Fruit fly (Drosophila melanogaster) whole organism: Measurements from ENCODE around the gene slp1.
A peak's percentile ranks its signal among the peaks of the same experiment; 100 is the strongest.

ENCODE experiments used
- CG8478 ChIP-seq: fragments of >200 bp; optimal IDR thresholded peaks from 2 replicates; lab custom pipeline; 2018; ENCODE audit warnings: inconsistent platforms
- Dll ChIP-seq: fragments of >200 bp; optimal IDR thresholded peaks from 2 replicates; lab custom pipeline; 2017
- EcR ChIP-seq, 2 experiments: fragments of >200 bp; optimal IDR thresholded peaks; 2 replicates each; lab custom pipeline; 2017; ENCODE audit warnings: missing biosample characterization in 2 of 2, missing genetic modification characterization in 2 of 2, missing genetic modification reagents in 2 of 2
- pan ChIP-seq: fragments of >200 bp; optimal IDR thresholded peaks from 2 replicates; lab custom pipeline; 2017
- psq ChIP-seq: fragments of >200 bp; optimal IDR thresholded peaks from 2 replicates; lab custom pipeline; 2017
- usp ChIP-seq: fragments of >200 bp; optimal IDR thresholded peaks from 2 replicates; lab custom pipeline; 2017; ENCODE audit warnings: missing biosample characterization, missing genetic modification characterization, mixed read lengths

slp1 gene

dm6 chr2L:3825413-3825812, at the start of gene slp1:
Gene slp1, plus strand, starts transcription at chr2L:3825675.
- no peak for TF ChIP-seq EcR (GFP tag; optimal IDR thresholded peaks at IDR 0.05; lab: Kevin White, UChicago)
- TF ChIP-seq Dll = no peak
- no peak for TF ChIP-seq usp (GFP tag; lab: Kevin White, UChicago)
- no peak for TF ChIP-seq pan (lab: Kevin White, UChicago)
- TF ChIP-seq CG8478 (lab: Kevin White, UChicago) = no peak
- no peak for TF ChIP-seq psq

DNA sequence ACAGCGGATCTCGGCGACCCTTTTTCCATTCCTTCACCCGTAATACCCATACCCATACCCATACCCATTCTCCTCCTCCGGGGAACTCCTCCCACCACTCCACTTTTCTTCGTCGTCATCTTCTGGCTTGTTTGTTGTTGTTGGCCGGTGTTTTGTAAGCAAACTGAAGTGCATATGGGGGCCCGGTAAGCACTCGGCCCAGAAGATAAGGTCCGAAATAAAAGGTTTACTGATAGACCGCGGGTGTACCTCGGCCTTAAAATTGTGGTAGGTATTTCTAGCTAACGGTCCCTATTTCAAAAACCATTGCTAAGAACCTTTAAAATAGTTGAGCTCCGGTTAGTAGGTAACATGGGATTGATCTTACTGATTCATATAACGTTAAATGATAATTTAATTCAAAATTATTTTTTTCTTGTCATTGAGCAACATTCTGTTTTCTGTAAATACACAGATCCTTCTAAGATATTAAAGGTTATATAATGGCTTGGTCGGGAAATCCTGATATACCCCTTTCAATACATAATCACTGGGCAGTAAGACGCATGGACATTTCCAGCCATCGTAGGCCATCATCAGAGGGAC, 49.6 kb upstream of the slp1 start:
- TF ChIP-seq pan (lab: Kevin White, UChicago) (peak; percentile 82), EcR (GFP tag; optimal IDR thresholded peaks at IDR 0.05; lab: Kevin White, UChicago) (no peak)

- TF ChIP-seq Dll (no peak), usp (GFP tag; lab: Kevin White, UChicago) (no peak), CG8478 (lab: Kevin White, UChicago) (no peak), EcR (GFP tag; optimal IDR thresholded peaks at IDR 0.05; lab: Kevin White, UChicago) (no peak), psq (no peak), pan (lab: Kevin White, UChicago) (no peak)
Measured at dm6 chr2L:3776614-3777196, 48.8 kb upstream of the slp1 start.

dm6 chr2L:3777485-3777884, 48.0 kb upstream of the slp1 start:
- no peak for TF ChIP-seq CG8478 (lab: Kevin White, UChicago)
- no peak for TF ChIP-seq EcR (GFP tag; optimal IDR thresholded peaks at IDR 0.05; lab: Kevin White, UChicago)
- TF ChIP-seq usp (GFP tag; lab: Kevin White, UChicago) = no peak
- no peak for TF ChIP-seq Dll

DNA sequence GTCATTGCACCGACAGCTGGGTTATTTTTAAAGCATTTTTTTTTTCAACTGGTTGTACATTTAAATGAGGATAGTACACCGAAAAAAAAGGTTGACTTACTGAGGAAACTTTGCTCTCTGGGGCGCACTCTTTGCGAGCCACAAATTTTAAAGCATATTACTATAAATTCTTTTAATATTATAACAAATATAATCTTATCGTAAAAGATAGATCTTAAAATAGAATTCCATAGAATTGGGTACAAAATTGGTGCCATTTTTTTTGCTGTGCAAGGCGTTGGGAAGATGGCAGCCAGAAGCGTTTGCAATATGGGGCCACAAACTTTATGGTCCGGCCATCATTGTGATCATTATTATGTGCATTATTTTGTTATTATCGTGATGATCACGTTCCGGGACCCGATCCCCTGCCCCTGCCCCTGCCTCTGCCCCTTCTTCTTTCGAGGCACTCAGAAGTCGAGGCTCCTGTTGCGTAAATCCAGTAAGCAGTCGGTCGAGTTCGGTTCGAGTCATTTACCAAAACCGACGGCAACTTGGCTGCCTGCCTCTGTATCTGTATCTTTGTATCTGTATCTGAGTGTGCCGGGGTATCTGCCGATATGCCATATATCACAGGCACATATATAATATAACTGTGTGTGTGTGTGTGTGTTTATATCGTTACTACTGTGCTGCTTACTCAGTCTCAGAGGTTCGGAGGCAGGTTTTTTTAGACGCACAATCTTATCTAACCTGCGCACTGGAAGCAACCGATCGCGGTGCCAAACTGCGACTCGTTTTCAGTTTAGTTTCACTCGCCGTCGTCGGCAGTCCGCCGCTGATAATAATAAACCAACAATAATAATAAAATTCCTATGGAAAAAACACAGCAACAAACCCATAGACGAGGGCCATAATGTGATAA, 47.1 kb upstream of the slp1 start:
- TF ChIP-seq Dll (peak; percentile 10), CG8478 (lab: Kevin White, UChicago) (no peak)

- peak; percentile 76 for TF ChIP-seq pan (lab: Kevin White, UChicago)
- no peak for TF ChIP-seq psq
Measured at dm6 chr2L:3779143-3779788, 46.2 kb upstream of the slp1 start.

- TF ChIP-seq CG8478 (lab: Kevin White, UChicago) (no peak), usp (GFP tag; lab: Kevin White, UChicago) (no peak), pan (lab: Kevin White, UChicago) (no peak), Dll (no peak), psq (no peak), EcR (GFP tag; optimal IDR thresholded peaks at IDR 0.05; lab: Kevin White, UChicago) (no peak)
Measured at dm6 chr2L:3780587-3780986, 44.9 kb upstream of the slp1 start.

- TF ChIP-seq Dll = no peak
- no peak for TF ChIP-seq CG8478 (lab: Kevin White, UChicago)
- no peak for TF ChIP-seq pan (lab: Kevin White, UChicago)
- no peak for TF ChIP-seq usp (GFP tag; lab: Kevin White, UChicago)
Measured at dm6 chr2L:3781132-3781877, 44.2 kb upstream of the slp1 start.

DNA sequence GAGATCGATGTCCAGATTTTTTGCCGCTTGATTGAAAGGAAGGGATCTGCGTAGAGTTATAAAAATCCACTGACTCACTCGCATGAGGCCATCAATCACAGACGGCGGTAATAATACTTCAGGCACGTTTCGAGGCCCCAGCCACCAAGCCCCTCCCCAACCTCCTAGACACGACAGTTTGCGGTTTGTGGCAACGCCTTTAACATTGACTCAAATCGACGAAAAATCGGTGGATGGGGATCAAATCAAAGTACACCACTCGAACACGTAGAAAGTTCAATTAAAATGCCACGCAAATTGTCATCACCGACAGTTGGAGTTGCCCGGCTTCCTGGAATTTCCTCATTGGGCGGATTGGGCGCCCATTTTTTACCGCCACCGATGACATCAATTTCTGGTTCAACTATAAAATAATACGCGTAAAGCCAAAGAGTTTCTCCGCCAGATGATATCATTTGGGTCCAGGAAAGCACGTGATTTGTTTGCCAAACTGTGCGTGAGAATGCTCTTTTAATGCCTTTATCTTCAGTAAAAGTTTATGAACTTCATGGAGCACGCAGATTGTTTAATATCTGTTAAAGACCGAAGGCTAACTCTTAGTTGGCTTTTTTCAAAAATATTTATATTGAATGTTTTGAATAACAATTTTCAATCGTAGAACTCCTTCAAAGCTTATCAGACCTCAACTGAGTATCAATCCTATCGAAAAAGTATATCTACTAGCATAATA, 41.0 kb upstream of the slp1 start, which contains the start of gene CG31960:
CG31960 (plus strand) TSS at position 680 of the 730 bp plus-strand sequence.
- no peak for TF ChIP-seq CG8478 (lab: Kevin White, UChicago)
- TF ChIP-seq Dll = no peak
- no peak for TF ChIP-seq psq
- TF ChIP-seq pan (lab: Kevin White, UChicago) = no peak
- TF ChIP-seq EcR (GFP tag; optimal IDR thresholded peaks at IDR 0.05; lab: Kevin White, UChicago) = no peak
- no peak for TF ChIP-seq usp (GFP tag; lab: Kevin White, UChicago)

DNA sequence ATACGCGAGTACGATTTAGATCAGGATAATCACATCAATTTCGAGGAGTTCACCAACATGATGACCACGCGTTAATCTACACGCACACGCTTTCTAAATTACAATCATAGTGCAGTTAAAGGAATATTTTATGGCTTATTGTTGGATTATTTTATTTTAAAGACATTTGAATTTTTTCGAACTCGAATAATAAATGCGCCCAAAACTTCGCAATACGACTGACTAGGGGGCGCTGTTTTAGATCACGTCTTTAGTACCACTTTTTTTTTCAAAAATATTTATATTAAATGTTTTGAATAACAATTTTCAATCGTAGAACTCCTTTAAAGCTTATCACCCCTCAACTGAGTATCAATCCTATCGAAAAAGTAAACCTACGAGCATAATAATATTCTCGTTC, 40.1 kb upstream of the slp1 start:
- TF ChIP-seq pan (lab: Kevin White, UChicago) (no peak), usp (GFP tag; lab: Kevin White, UChicago) (no peak)

- TF ChIP-seq CG8478 (lab: Kevin White, UChicago) (no peak), Dll (peak; percentile 42)
Measured at dm6 chr2L:3786246-3786645, 39.2 kb upstream of the slp1 start.
